Fruit fly (Drosophila melanogaster): ENCODE measurements around the gene CG5326.

Gene CG5326

dm6 chr3R:22552686-22553085 is 13.0 kb upstream of the CG5326 start:
- TF ChIP-seq CG9948 (tag; optimal IDR thresholded peaks at IDR 0.05) (no peak), fd96Ca (GFP tag; IDR thresholded peaks at IDR 0.05) (no peak), CG13204 (GFP tag; optimal IDR thresholded peaks at IDR 0.05) (no peak), gl (tag; optimal IDR thresholded peaks at IDR 0.05) (no peak), Snoo (tag; optimal IDR thresholded peaks at IDR 0.05) (no peak), CG34367 (tag; optimal IDR thresholded peaks at IDR 0.05) (no peak), CG4496 (GFP tag; IDR thresholded peaks at IDR 0.05) (no peak), Pif1A (GFP tag; optimal IDR thresholded peaks at IDR 0.05) (no peak)

DNA sequence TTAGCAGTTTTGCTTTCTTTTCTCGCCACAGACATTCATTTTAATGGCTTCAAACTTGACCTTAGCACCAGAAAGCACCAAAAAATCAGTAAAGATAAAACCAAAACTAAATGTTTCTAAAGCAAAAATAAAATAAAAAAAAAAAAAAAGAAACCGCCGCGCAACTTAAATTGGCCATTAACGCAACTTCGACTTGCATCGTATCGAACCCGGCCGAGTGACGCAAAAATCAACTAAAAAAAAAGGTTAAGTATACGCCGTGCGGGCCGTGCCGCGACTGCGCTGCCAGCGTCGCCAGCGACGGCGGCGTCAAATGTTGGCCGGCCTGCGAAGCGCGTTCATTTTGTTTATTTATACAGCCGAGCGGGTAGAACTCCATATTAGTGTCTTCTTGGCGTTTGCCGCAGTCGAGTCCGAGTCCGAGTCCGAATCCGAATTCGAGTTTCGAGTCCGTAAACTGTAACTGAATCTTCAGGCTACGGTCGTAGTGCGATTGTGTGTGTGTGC is 10.6 kb upstream of the CG5326 start, which contains the start of gene bond:
Gene bond, plus strand, starts transcription at position 375 of the 507 bp plus-strand sequence.
- TF ChIP-seq Ets98B (GFP tag; IDR thresholded peaks at IDR 0.05) (no peak), Snoo (tag; optimal IDR thresholded peaks at IDR 0.05) (no peak), CG12605 (GFP tag; IDR thresholded peaks at IDR 0.05) (no peak), CG8159 (tag; optimal IDR thresholded peaks at IDR 0.05) (no peak), Pif1A (GFP tag; optimal IDR thresholded peaks at IDR 0.05) (no peak), CG13204 (GFP tag; optimal IDR thresholded peaks at IDR 0.05) (no peak), rn (GFP tag; IDR thresholded peaks at IDR 0.05) (no peak), CG17806 (tag; optimal IDR thresholded peaks at IDR 0.05) (no peak), Pif1B (GFP tag; optimal IDR thresholded peaks at IDR 0.05) (no peak), CG34367 (tag; optimal IDR thresholded peaks at IDR 0.05) (no peak), CG14655 (GFP tag; optimal IDR thresholded peaks at IDR 0.05) (no peak), CG4496 (GFP tag; IDR thresholded peaks at IDR 0.05) (no peak), fd96Ca (GFP tag; IDR thresholded peaks at IDR 0.05) (no peak), CG9948 (tag; optimal IDR thresholded peaks at IDR 0.05) (no peak), CG32121 (GFP tag; IDR thresholded peaks at IDR 0.05) (no peak)

DNA sequence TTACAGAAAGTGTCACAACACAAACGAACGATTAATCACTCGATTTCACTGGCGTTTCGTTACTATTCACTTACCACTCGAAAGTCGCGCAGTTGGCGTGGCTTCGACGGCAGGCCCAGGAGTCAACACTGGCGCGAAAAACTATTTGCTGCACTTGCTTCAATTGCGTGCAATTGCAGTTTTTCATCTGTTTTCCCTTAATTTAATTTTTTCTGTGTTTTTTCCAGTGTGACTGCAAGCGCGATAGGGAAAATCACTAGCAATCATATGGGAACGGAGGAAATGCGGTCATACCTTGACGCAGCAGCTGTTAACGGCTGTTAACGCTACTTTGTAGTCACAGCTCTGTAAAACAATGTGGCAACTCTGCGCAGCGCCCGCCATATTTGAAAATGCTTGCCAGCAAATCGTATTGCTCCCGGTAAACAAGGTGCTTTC is 7.9 kb upstream of the CG5326 start, which contains the start of gene AdipoR:
Gene AdipoR, minus strand, starts transcription at position 262 of the 438 bp plus-strand sequence.
- TF ChIP-seq Pif1A (GFP tag; optimal IDR thresholded peaks at IDR 0.05) (no peak), Snoo (tag; optimal IDR thresholded peaks at IDR 0.05) (peak; percentile 31), CG8301 (tag; optimal IDR thresholded peaks at IDR 0.05) (peak; percentile 0), EcR (GFP tag; optimal IDR thresholded peaks at IDR 0.05) (no peak), D1 (tag; optimal IDR thresholded peaks at IDR 0.05) (no peak), CG9948 (tag; optimal IDR thresholded peaks at IDR 0.05) (no peak), CG8159 (tag; optimal IDR thresholded peaks at IDR 0.05) (no peak), gl (tag; optimal IDR thresholded peaks at IDR 0.05) (no peak), Pif1B (GFP tag; optimal IDR thresholded peaks at IDR 0.05) (no peak), CG14655 (GFP tag; optimal IDR thresholded peaks at IDR 0.05) (no peak), Ets98B (GFP tag; IDR thresholded peaks at IDR 0.05) (peak; percentile 68; the same call in 1 of the 2 replicates), CG17806 (tag; optimal IDR thresholded peaks at IDR 0.05) (no peak), CG15710 (tag; optimal IDR thresholded peaks at IDR 0.05) (no peak), CG34367 (tag; optimal IDR thresholded peaks at IDR 0.05) (no peak), CG12605 (GFP tag; IDR thresholded peaks at IDR 0.05) (peak; percentile 18; the same call in 1 of the 2 replicates), CG13204 (GFP tag; optimal IDR thresholded peaks at IDR 0.05) (no peak), CG10348 (GFP tag; IDR thresholded peaks at IDR 0.05) (no peak), CG4496 (GFP tag; IDR thresholded peaks at IDR 0.05) (0 out of 3 replicates have a peak, but pooled peaks have one; percentile 30), CG32121 (GFP tag; IDR thresholded peaks at IDR 0.05) (no peak), fd96Ca (GFP tag; IDR thresholded peaks at IDR 0.05) (no peak), rn (GFP tag; IDR thresholded peaks at IDR 0.05) (no peak)

dm6 chr3R:22546017-22546416 is 6.3 kb upstream of the CG5326 start:
- TF ChIP-seq CG4496 (GFP tag; IDR thresholded peaks at IDR 0.05), result no peak

dm6 chr3R:22542773-22543411 is 3.2 kb upstream of the CG5326 start:
- TF ChIP-seq Ets98B (GFP tag; IDR thresholded peaks at IDR 0.05) (no peak), D1 (tag; optimal IDR thresholded peaks at IDR 0.05) (no peak), fd96Ca (GFP tag; IDR thresholded peaks at IDR 0.05) (no peak), rn (GFP tag; IDR thresholded peaks at IDR 0.05) (no peak), CG17806 (tag; optimal IDR thresholded peaks at IDR 0.05) (no peak), CG4496 (GFP tag; IDR thresholded peaks at IDR 0.05) (no peak), CG34367 (tag; optimal IDR thresholded peaks at IDR 0.05) (no peak), CG15710 (tag; optimal IDR thresholded peaks at IDR 0.05) (no peak), Pif1A (GFP tag; optimal IDR thresholded peaks at IDR 0.05) (no peak), CG9948 (tag; optimal IDR thresholded peaks at IDR 0.05) (no peak), CG32121 (GFP tag; IDR thresholded peaks at IDR 0.05) (no peak), CG14655 (GFP tag; optimal IDR thresholded peaks at IDR 0.05) (no peak)

- TF ChIP-seq CG32121 (GFP tag; IDR thresholded peaks at IDR 0.05) (no peak), CG4496 (GFP tag; IDR thresholded peaks at IDR 0.05) (no peak), CG13204 (GFP tag; optimal IDR thresholded peaks at IDR 0.05) (no peak), Pif1A (GFP tag; optimal IDR thresholded peaks at IDR 0.05) (no peak), CG15710 (tag; optimal IDR thresholded peaks at IDR 0.05) (no peak), CG14655 (GFP tag; optimal IDR thresholded peaks at IDR 0.05) (no peak), CG12605 (GFP tag; IDR thresholded peaks at IDR 0.05) (no peak), Ets98B (GFP tag; IDR thresholded peaks at IDR 0.05) (no peak), CG8159 (tag; optimal IDR thresholded peaks at IDR 0.05) (no peak), CG9948 (tag; optimal IDR thresholded peaks at IDR 0.05) (no peak), Pif1B (GFP tag; optimal IDR thresholded peaks at IDR 0.05) (no peak), CG17806 (tag; optimal IDR thresholded peaks at IDR 0.05) (no peak), rn (GFP tag; IDR thresholded peaks at IDR 0.05) (no peak)
Measured at dm6 chr3R:22540686-22541085, 967 bp upstream of the CG5326 start.
